Fruit fly (Drosophila melanogaster): Measurements from ENCODE around the gene CG13901.
A peak's percentile ranks its signal among the peaks of the same experiment; 100 is the strongest.

Gene CG13901

dm6 chr3L:837552-838187 lies at the start of gene CG13901, which contains the start of gene CG13887 (continued):
- TF ChIP-seq Hr39 (optimal IDR thresholded peaks at IDR 0.05) (no peak), da (GFP tag; optimal IDR thresholded peaks at IDR 0.05) (peak; percentile 89), CG15601 (tag; optimal IDR thresholded peaks at IDR 0.05) (peak; percentile 90), aop (GFP tag; IDR thresholded peaks at IDR 0.05) (no peak), tna (GFP tag; IDR thresholded peaks at IDR 0.05; ENCODE audit: partially characterized antibody) (no peak), Dll (GFP tag; IDR thresholded peaks at IDR 0.05; ENCODE audit: partially characterized antibody) (peak; percentile 59; the same call in 2 of the 4 replicates), PHDP (tag; optimal IDR thresholded peaks at IDR 0.05) (peak; percentile 91), E2f2 (GFP tag; IDR thresholded peaks at IDR 0.05) (peak; percentile 81), Abd-B (GFP tag; optimal IDR thresholded peaks at IDR 0.05) (peak; percentile 94), crc (GFP tag; optimal IDR thresholded peaks at IDR 0.05) (peak; percentile 79), CG15269 (tag; optimal IDR thresholded peaks at IDR 0.05) (peak; percentile 89), slou (GFP tag; optimal IDR thresholded peaks at IDR 0.05) (peak; percentile 86), eve (GFP tag; optimal IDR thresholded peaks at IDR 0.05) (no peak), lov (optimal IDR thresholded peaks at IDR 0.05) (no peak), lov (GFP tag; IDR thresholded peaks at IDR 0.05) (peak; percentile 79; the same call in 1 of the 3 replicates), ems (GFP tag; optimal IDR thresholded peaks at IDR 0.05) (peak; percentile 91), CG10209 (GFP tag; optimal IDR thresholded peaks at IDR 0.05) (peak; percentile 89), CG6654 (GFP tag; optimal IDR thresholded peaks at IDR 0.05) (peak; percentile 45), prd (optimal IDR thresholded peaks at IDR 0.05) (no peak), prd (GFP tag; IDR thresholded peaks at IDR 0.05) (peak; percentile 91), Ravus (GFP tag; IDR thresholded peaks at IDR 0.05) (peak; percentile 6; the same call in 1 of the 2 replicates), CG16815 (GFP tag; optimal IDR thresholded peaks at IDR 0.05) (peak; percentile 87), CG7786 (GFP tag; optimal IDR thresholded peaks at IDR 0.05) (peak; percentile 91), CG5953 (GFP tag; IDR thresholded peaks at IDR 0.05) (peak; percentile 79), CG18599 (GFP tag; optimal IDR thresholded peaks at IDR 0.05) (peak; percentile 94), HLHmδ (GFP tag; optimal IDR thresholded peaks at IDR 0.05) (no peak), NC2α (GFP tag; optimal IDR thresholded peaks at IDR 0.05) (peak; percentile 78), Meics (GFP tag; optimal IDR thresholded peaks at IDR 0.05) (peak; percentile 90), CG2678 (tag; optimal IDR thresholded peaks at IDR 0.05) (peak; percentile 90), corto (GFP tag; optimal IDR thresholded peaks at IDR 0.05) (peak; percentile 62), Hr51 (GFP tag; optimal IDR thresholded peaks at IDR 0.05) (peak; percentile 91 to 93), CG7271 (tag; optimal IDR thresholded peaks at IDR 0.05) (peak; percentile 78), CG17829 (tag; optimal IDR thresholded peaks at IDR 0.05) (peak; percentile 96), NC2β (GFP tag; optimal IDR thresholded peaks at IDR 0.05) (peak; percentile 81), CG9727 (GFP tag; optimal IDR thresholded peaks at IDR 0.05) (peak; percentile 75), CG30431 (GFP tag; optimal IDR thresholded peaks at IDR 0.05) (peak; percentile 67), CG15479 (GFP tag; optimal IDR thresholded peaks at IDR 0.05) (peak; percentile 40), sens-2 (GFP tag; IDR thresholded peaks at IDR 0.05) (peak; percentile 55; the same call in 1 of the 2 replicates), CG32532 (GFP tag; IDR thresholded peaks at IDR 0.05) (peak; percentile 90), z (GFP tag; IDR thresholded peaks at IDR 0.05) (no peak), oc (tag; optimal IDR thresholded peaks at IDR 0.05) (peak; percentile 82), slp2 (GFP tag; optimal IDR thresholded peaks at IDR 0.05) (peak; percentile 93), bsh (GFP tag; optimal IDR thresholded peaks at IDR 0.05) (peak; percentile 31 to 90), hth (optimal IDR thresholded peaks at IDR 0.05) (no peak), CG6272 (GFP tag; IDR thresholded peaks at IDR 0.05) (peak; percentile 84), CG10462 (GFP tag; optimal IDR thresholded peaks at IDR 0.05) (peak; percentile 86), CG12769 (tag; optimal IDR thresholded peaks at IDR 0.05) (peak; percentile 92), gce (GFP tag; IDR thresholded peaks at IDR 0.05) (peak; percentile 71; the same call in 2 of the 3 replicates), Rx (GFP tag; IDR thresholded peaks at IDR 0.05) (peak; percentile 71; the same call in 1 of the 2 replicates), maf-S (GFP tag; optimal IDR thresholded peaks at IDR 0.05) (peak; percentile 92)

Measured in whole organism, embryonic.